Worm (Caenorhabditis elegans) whole organism, L2 larva: ENCODE measurements around the gene gsto-2.
A peak's percentile ranks its signal among the peaks of the same experiment; 100 is the strongest.

Experiments
- C34F6.9 ChIP-seq: fragments of 150-350 bp; optimal IDR thresholded peaks from 2 replicates; lab custom pipeline; 2014; ENCODE audit warnings: missing biosample characterization, missing genetic modification characterization
- F13H6.1 ChIP-seq: sonication (generic microtip); optimal IDR thresholded peaks from 2 replicates; lab custom pipeline; 2016; ENCODE audit warnings: missing genetic modification characterization, missing compliant biosample characterization
- R02D3.7 ChIP-seq: fragments of 150-350 bp; optimal IDR thresholded peaks from 2 replicates; lab custom pipeline; 2014; ENCODE audit warnings: missing biosample characterization, missing genetic modification characterization
- ZK546.5 ChIP-seq: sonication (generic microtip); optimal IDR thresholded peaks from 2 replicates; lab custom pipeline; 2017; ENCODE audit warnings: missing biosample characterization, missing genetic modification characterization
- ama-1 ChIP-seq: fragments of 150-350 bp; optimal IDR thresholded peaks from 2 replicates; lab custom pipeline; 2018; ENCODE audit warnings: inconsistent platforms
- blmp-1 ChIP-seq: sonication (generic microtip); optimal IDR thresholded peaks from 2 replicates; lab custom pipeline; 2017; ENCODE audit warnings: missing genetic modification characterization, mild to moderate bottlenecking, missing compliant biosample characterization, antibody characterized with exemption, moderate library complexity; ENCODE audit not compliant: insufficient read depth
- ceh-16 ChIP-seq: fragments of 150-350 bp; optimal IDR thresholded peaks from 2 replicates; lab custom pipeline; 2014; ENCODE audit warnings: missing biosample characterization, missing genetic modification characterization
- ceh-82 ChIP-seq: fragments of 150-350 bp; optimal IDR thresholded peaks from 2 replicates; lab custom pipeline; 2014; ENCODE audit warnings: missing biosample characterization, missing genetic modification characterization
- crh-2 ChIP-seq: sonication (generic microtip); optimal IDR thresholded peaks from 2 replicates; lab custom pipeline; 2017; ENCODE audit warnings: missing biosample characterization, missing genetic modification characterization
- dmd-4 ChIP-seq: sonication (generic microtip); optimal IDR thresholded peaks from 2 replicates; lab custom pipeline; 2017; ENCODE audit warnings: missing biosample characterization, missing genetic modification characterization
- egl-27 ChIP-seq: sonication (generic microtip); optimal IDR thresholded peaks from 3 replicates; lab custom pipeline; 2017; ENCODE audit warnings: missing biosample characterization, missing genetic modification reagents, missing genetic modification characterization
- elt-1 ChIP-seq: fragments of 150-350 bp; optimal IDR thresholded peaks from 2 replicates; lab custom pipeline; 2014; ENCODE audit warnings: missing biosample characterization, missing genetic modification characterization
- elt-3 ChIP-seq: sonication (generic microtip); optimal IDR thresholded peaks from 2 replicates; lab custom pipeline; 2017; ENCODE audit warnings: missing biosample characterization, missing genetic modification characterization
- lin-11 ChIP-seq: fragments of 150-350 bp; sonication (generic microtip); optimal IDR thresholded peaks from 2 replicates; lab custom pipeline; 2014; ENCODE audit warnings: missing biosample characterization, missing genetic modification characterization, inconsistent platforms, mixed read lengths
- lin-13 ChIP-seq: fragments of 150-350 bp; optimal IDR thresholded peaks from 2 replicates; lab custom pipeline; 2014; ENCODE audit warnings: missing biosample characterization, missing genetic modification reagents, missing genetic modification characterization
- lin-39 ChIP-seq: fragments of 150-350 bp; optimal IDR thresholded peaks from 2 replicates; lab custom pipeline; 2014; ENCODE audit warnings: missing biosample characterization, missing genetic modification reagents, missing genetic modification characterization
- mab-5 ChIP-seq: fragments of 150-350 bp; optimal IDR thresholded peaks from 2 replicates; lab custom pipeline; 2014; ENCODE audit warnings: missing biosample characterization, missing genetic modification characterization
- mbf-1 ChIP-seq: sonication (generic microtip); optimal IDR thresholded peaks from 2 replicates; lab custom pipeline; 2017; ENCODE audit warnings: missing biosample characterization, missing genetic modification characterization
- mdl-1 ChIP-seq, 2 experiments: fragments of 150-350 bp in 1 of 2; sonication (generic microtip) in 1 of 2; optimal IDR thresholded peaks; 2 replicates each; lab custom pipeline; 2017; ENCODE audit warnings: missing biosample characterization in 2 of 2, missing genetic modification characterization in 2 of 2
- nhr-10 ChIP-seq: sonication (generic microtip); optimal IDR thresholded peaks from 2 replicates; lab custom pipeline; 2017; ENCODE audit warnings: missing biosample characterization, missing genetic modification characterization
- nhr-129 ChIP-seq: fragments of 150-350 bp; optimal IDR thresholded peaks from 2 replicates; lab custom pipeline; 2014; ENCODE audit warnings: missing biosample characterization, missing genetic modification characterization
- nhr-21 ChIP-seq: fragments of 150-350 bp; optimal IDR thresholded peaks from 2 replicates; lab custom pipeline; 2014; ENCODE audit warnings: missing biosample characterization, missing genetic modification characterization
- nhr-23 ChIP-seq: fragments of 150-350 bp; optimal IDR thresholded peaks from 2 replicates; lab custom pipeline; 2014; ENCODE audit warnings: missing biosample characterization, missing genetic modification reagents, missing genetic modification characterization
- nhr-237 ChIP-seq: fragments of 150-350 bp; optimal IDR thresholded peaks from 2 replicates; lab custom pipeline; 2014; ENCODE audit warnings: missing biosample characterization, missing genetic modification characterization
- nhr-25 ChIP-seq: fragments of 150-350 bp; sonication (generic microtip); optimal IDR thresholded peaks from 3 replicates; lab custom pipeline; 2014; ENCODE audit warnings: missing biosample characterization, missing genetic modification characterization
- nhr-6 ChIP-seq: fragments of 150-350 bp; optimal IDR thresholded peaks from 2 replicates; lab custom pipeline; 2014; ENCODE audit warnings: missing biosample characterization, missing genetic modification characterization
- peb-1 ChIP-seq: fragments of 150-350 bp; optimal IDR thresholded peaks from 2 replicates; lab custom pipeline; 2014; ENCODE audit warnings: missing biosample characterization, missing genetic modification characterization
- sem-4 ChIP-seq: fragments of 150-350 bp; optimal IDR thresholded peaks from 2 replicates; lab custom pipeline; 2014; ENCODE audit warnings: missing biosample characterization, missing genetic modification reagents, missing genetic modification characterization
- skn-1 ChIP-seq: sonication (generic microtip); optimal IDR thresholded peaks from 2 replicates; lab custom pipeline; 2017; ENCODE audit warnings: missing biosample characterization, missing genetic modification characterization
- sma-3 ChIP-seq: sonication (generic microtip); optimal IDR thresholded peaks from 2 replicates; lab custom pipeline; 2016; ENCODE audit warnings: missing genetic modification reagents, missing genetic modification characterization, missing compliant biosample characterization
- sma-9 ChIP-seq, 2 experiments: fragments of 150-350 bp in 1 of 2; sonication (generic microtip) in 1 of 2; optimal IDR thresholded peaks; 2 replicates each; lab custom pipeline; 2014 to 2016; ENCODE audit warnings: missing genetic modification characterization in 2 of 2, mild to moderate bottlenecking in 1 of 2, missing biosample characterization in 1 of 2, missing compliant biosample characterization in 1 of 2, missing genetic modification reagents in 1 of 2, moderate library complexity in 1 of 2
- snpc-4 ChIP-seq: fragments of 150-350 bp; optimal IDR thresholded peaks from 2 replicates; lab custom pipeline; 2014; ENCODE audit warnings: missing biosample characterization, missing genetic modification characterization
- unc-39 ChIP-seq: fragments of 150-350 bp; optimal IDR thresholded peaks from 2 replicates; lab custom pipeline; 2014; ENCODE audit warnings: missing biosample characterization, missing genetic modification characterization
- unc-55 ChIP-seq: fragments of 150-350 bp; sonication (generic microtip); optimal IDR thresholded peaks from 3 replicates; lab custom pipeline; 2014; ENCODE audit warnings: missing biosample characterization, missing genetic modification reagents, missing genetic modification characterization
- unc-62 ChIP-seq: fragments of 150-350 bp; optimal IDR thresholded peaks from 2 replicates; lab custom pipeline; 2014; ENCODE audit warnings: missing biosample characterization, missing genetic modification reagents, missing genetic modification characterization
- zag-1 ChIP-seq: fragments of 150-350 bp; optimal IDR thresholded peaks from 2 replicates; lab custom pipeline; 2014; ENCODE audit warnings: missing biosample characterization, missing genetic modification characterization
- ztf-1 ChIP-seq: fragments of 200-800 bp; sonication (Bioruptor generic); conservative IDR thresholded peaks from 2 replicates; pipeline ENCODE4 v1.3.6; 2022; ENCODE audit warnings: missing genetic modification characterization, missing compliant biosample characterization
- ztf-11 ChIP-seq: sonication (generic microtip); optimal IDR thresholded peaks from 2 replicates; lab custom pipeline; 2017; ENCODE audit warnings: missing biosample characterization, missing genetic modification characterization
- ztf-4 ChIP-seq: fragments of 150-350 bp; optimal IDR thresholded peaks from 2 replicates; lab custom pipeline; 2014; ENCODE audit warnings: missing biosample characterization, missing genetic modification characterization

Gene gsto-2

DNA sequence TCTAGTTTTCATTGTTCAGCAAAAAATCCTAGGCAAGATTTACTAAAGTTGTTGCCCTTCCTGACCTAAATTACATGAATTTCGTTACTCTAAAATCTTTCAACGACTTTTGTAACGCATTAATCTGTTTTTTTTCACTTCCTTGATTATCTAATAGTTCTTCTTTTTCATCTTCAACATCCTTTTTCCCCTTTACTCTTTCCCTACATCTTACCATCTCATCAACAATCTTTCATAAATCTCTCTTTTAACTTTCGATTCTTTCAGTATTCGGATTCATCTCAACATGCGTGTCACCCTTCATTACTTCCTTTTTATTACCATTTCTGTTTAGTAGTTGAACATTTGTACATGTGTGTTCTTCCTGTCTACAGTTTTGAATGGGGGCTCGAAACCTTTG is 19.3 kb downstream of the gsto-2 start:
- TF ChIP-seq ztf-1 (no peak), F13H6.1 (tag; lab: Kevin White, UChicago) (no peak), nhr-10 (tag; lab: Kevin White, UChicago) (no peak), blmp-1 (tag; lab: Kevin White, UChicago) (peak; percentile 68), elt-1 (peak; percentile 35), mab-5 (no peak), R02D3.7 (tag; lab: Kevin White, UChicago) (no peak), elt-3 (tag; lab: Kevin White, UChicago) (no peak)

DNA sequence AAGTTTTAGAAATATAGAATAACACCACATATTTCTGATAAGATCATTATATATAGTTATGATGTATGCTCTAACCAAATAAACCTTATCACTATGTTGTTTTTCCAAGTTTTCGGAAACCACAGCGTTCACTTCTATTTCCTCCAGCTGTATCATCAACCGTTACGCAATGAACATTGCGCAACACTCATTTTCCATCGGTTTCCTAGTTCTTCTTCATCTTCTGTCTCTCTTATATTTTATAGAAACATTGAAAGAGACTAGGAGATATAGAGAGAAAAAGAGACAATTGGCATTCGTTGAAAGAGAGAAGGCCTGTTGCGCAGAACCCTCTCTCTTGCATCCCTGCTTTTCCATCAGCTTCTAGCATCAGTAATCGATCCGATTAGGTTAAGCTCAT is 19.7 kb downstream of the gsto-2 start:
- TF ChIP-seq sma-9 (GFP tag; optimal IDR thresholded peaks at IDR 0.05; lab: Kevin White, UChicago) = no peak
- TF ChIP-seq sma-9 (tag; optimal IDR thresholded peaks at IDR 0.05; lab: Kevin White, UChicago) = no peak
- TF ChIP-seq egl-27 (tag; lab: Kevin White, UChicago) = peak; percentile 15
- TF ChIP-seq lin-11 = no peak
- TF ChIP-seq ceh-82 (tag; lab: Kevin White, UChicago) = no peak
- no peak for TF ChIP-seq unc-55 (GFP tag; lab: Kevin White, UChicago)
- TF ChIP-seq nhr-21 (tag; lab: Kevin White, UChicago) = peak; percentile 34

ce11 chrIII:8575359-8576101 is 21.0 kb downstream of the gsto-2 start:
- TF ChIP-seq mbf-1 (tag; lab: Kevin White, UChicago) = no peak
- TF ChIP-seq nhr-237 (tag; lab: Kevin White, UChicago) = no peak
- no peak for TF ChIP-seq ama-1 (lab: Kevin White, UChicago)
- no peak for TF ChIP-seq elt-1
- TF ChIP-seq nhr-25 (tag; lab: Kevin White, UChicago) = peak; percentile 47
- peak; percentile 32 for TF ChIP-seq ceh-16 (tag; lab: Kevin White, UChicago)
- TF ChIP-seq nhr-129 (tag; lab: Kevin White, UChicago) = no peak
- no peak for TF ChIP-seq unc-62 (GFP tag; lab: Kevin White, UChicago)
- peak; percentile 84 for TF ChIP-seq snpc-4
- peak; percentile 34 for TF ChIP-seq egl-27 (tag; lab: Kevin White, UChicago)
- TF ChIP-seq F13H6.1 (tag; lab: Kevin White, UChicago) = no peak
- TF ChIP-seq skn-1 (tag; lab: Kevin White, UChicago) = no peak
- no peak for TF ChIP-seq lin-39 (tag; lab: Kevin White, UChicago)
- TF ChIP-seq, all 48 proteins: peak for 4

DNA sequence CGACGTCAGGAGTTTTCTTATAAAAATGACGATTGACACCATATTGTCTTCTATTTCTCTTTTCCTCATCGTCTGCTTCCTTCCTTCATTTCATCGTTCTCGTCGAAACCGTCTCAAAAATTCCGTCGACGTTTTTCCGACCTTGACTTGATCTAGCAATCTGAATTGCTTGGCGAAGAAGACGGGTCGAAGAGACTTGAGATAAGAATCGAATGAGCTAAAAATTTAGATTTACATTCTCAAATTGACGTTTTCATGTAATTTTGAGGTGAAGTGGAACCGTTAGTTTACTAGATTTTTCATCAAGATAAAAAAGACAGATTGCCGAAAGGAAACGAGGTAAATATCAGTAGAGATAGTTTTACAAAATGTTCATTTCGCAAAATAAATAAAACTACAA is 23.0 kb downstream of the gsto-2 start:
- TF ChIP-seq C34F6.9 (tag; lab: Kevin White, UChicago) (no peak), snpc-4 (no peak), ztf-11 (no peak), ceh-16 (tag; lab: Kevin White, UChicago) (peak; percentile 71), unc-39 (tag; lab: Kevin White, UChicago) (no peak), dmd-4 (tag; lab: Kevin White, UChicago) (no peak), nhr-6 (tag; lab: Kevin White, UChicago) (peak; percentile 2), mbf-1 (tag; lab: Kevin White, UChicago) (no peak), mab-5 (no peak), blmp-1 (tag; lab: Kevin White, UChicago) (no peak), elt-3 (tag; lab: Kevin White, UChicago) (no peak), sem-4 (tag; lab: Kevin White, UChicago) (no peak), egl-27 (tag; lab: Kevin White, UChicago) (peak; percentile 22), nhr-129 (tag; lab: Kevin White, UChicago) (no peak), lin-39 (tag; lab: Kevin White, UChicago) (no peak), nhr-25 (tag; lab: Kevin White, UChicago) (peak; percentile 74), R02D3.7 (tag; lab: Kevin White, UChicago) (no peak), sma-9 (GFP tag; optimal IDR thresholded peaks at IDR 0.05; lab: Kevin White, UChicago) (peak; percentile 7), sma-9 (tag; optimal IDR thresholded peaks at IDR 0.05; lab: Kevin White, UChicago) (no peak), nhr-10 (tag; lab: Kevin White, UChicago) (no peak), zag-1 (no peak), nhr-237 (tag; lab: Kevin White, UChicago) (no peak), sma-3 (no peak), lin-13 (no peak), ztf-4 (tag; lab: Kevin White, UChicago) (no peak), crh-2 (tag; lab: Kevin White, UChicago) (no peak), ZK546.5 (no peak), peb-1 (no peak), F13H6.1 (tag; lab: Kevin White, UChicago) (no peak), ztf-1 (no peak), nhr-23 (no peak), mdl-1 (tag; optimal IDR thresholded peaks at IDR 0.05; lab: Kevin White, UChicago) (no peak)
- TF ChIP-seq, all 48 proteins: peak for 5
